Fruit fly (Drosophila melanogaster): ENCODE data around the gene AP-1sigma.

Gene AP-1sigma

dm6 chr3R:23942965-23943413 lies 15.5 kb upstream of the AP-1sigma start, which contains the start of gene Gdh (continued):
- TF ChIP-seq fkh (GFP tag; optimal IDR thresholded peaks at IDR 0.05) (no peak), Smox (GFP tag; optimal IDR thresholded peaks at IDR 0.05) (no peak), CG1621 (tag; optimal IDR thresholded peaks at IDR 0.05) (peak; percentile 11), CG6163 (GFP tag; IDR thresholded peaks at IDR 0.05) (peak; percentile 43; the same call in 2 of the 3 replicates), lz (GFP tag; optimal IDR thresholded peaks at IDR 0.05) (no peak), Eip78C (GFP tag) (peak; percentile 62), CG34406 (GFP tag; optimal IDR thresholded peaks at IDR 0.05) (no peak), dac (GFP tag; optimal IDR thresholded peaks at IDR 0.05) (no peak), Ets21C (GFP tag; optimal IDR thresholded peaks at IDR 0.05) (no peak), esn (GFP tag; optimal IDR thresholded peaks at IDR 0.05) (peak; percentile 29), CG8319 (GFP tag; optimal IDR thresholded peaks at IDR 0.05) (no peak), CG3032 (tag; optimal IDR thresholded peaks at IDR 0.05) (peak; percentile 13), pdm3 (GFP tag; optimal IDR thresholded peaks at IDR 0.05) (no peak), CG9139 (GFP tag; optimal IDR thresholded peaks at IDR 0.05) (no peak), cyc (GFP tag; optimal IDR thresholded peaks at IDR 0.05) (no peak), salr (GFP tag; optimal IDR thresholded peaks at IDR 0.05) (no peak), Lpt (GFP tag; optimal IDR thresholded peaks at IDR 0.05) (no peak), net (GFP tag; optimal IDR thresholded peaks at IDR 0.05) (peak; percentile 45), Eip93F (GFP tag; optimal IDR thresholded peaks at IDR 0.05) (no peak), Blimp-1 (GFP tag; optimal IDR thresholded peaks at IDR 0.05) (no peak), CG16779 (tag; optimal IDR thresholded peaks at IDR 0.05) (peak; percentile 40), Sox102F (GFP tag; optimal IDR thresholded peaks at IDR 0.05) (peak; percentile 31), dsx (GFP tag; optimal IDR thresholded peaks at IDR 0.05; ENCODE audit: poor library complexity, severe bottlenecking) (peak; percentile 15)

dm6 chr3R:23943843-23944356 lies 14.6 kb upstream of the AP-1sigma start:
- TF ChIP-seq CG16779 (tag; optimal IDR thresholded peaks at IDR 0.05) (no peak), CG6163 (GFP tag; IDR thresholded peaks at IDR 0.05) (no peak), CG34406 (GFP tag; optimal IDR thresholded peaks at IDR 0.05) (no peak), CG10631 (GFP tag; optimal IDR thresholded peaks at IDR 0.05) (no peak), Hr38 (GFP tag; optimal IDR thresholded peaks at IDR 0.05) (no peak), Blimp-1 (GFP tag; optimal IDR thresholded peaks at IDR 0.05) (no peak), eg (GFP tag; IDR thresholded peaks at IDR 0.05) (no peak), Ets96B (tag; optimal IDR thresholded peaks at IDR 0.05) (no peak), CG11762 (GFP tag; optimal IDR thresholded peaks at IDR 0.05; ENCODE audit: insufficient read depth) (no peak), Hr39 (GFP tag; optimal IDR thresholded peaks at IDR 0.05) (no peak), cyc (GFP tag; optimal IDR thresholded peaks at IDR 0.05) (no peak), Sox15 (GFP tag; optimal IDR thresholded peaks at IDR 0.05) (no peak)

DNA sequence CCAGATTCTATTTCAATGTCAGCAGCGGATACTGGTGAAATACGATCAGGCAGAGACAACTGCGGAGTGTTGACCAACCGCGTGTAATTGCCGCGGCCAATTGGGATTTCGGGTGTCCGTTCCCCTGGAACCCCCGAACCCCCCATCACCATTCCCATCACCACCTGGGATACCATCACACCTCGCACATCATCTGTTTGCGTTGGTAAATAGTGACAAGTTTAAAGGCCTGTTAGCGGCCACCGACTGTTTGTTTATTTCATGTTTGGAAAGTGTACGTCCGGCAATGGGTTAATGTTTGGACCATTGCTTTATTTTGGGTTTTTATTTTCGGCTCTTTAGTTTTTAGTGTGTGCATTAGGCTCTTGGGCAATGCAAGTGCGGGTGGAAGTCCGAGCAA lies 11.4 kb upstream of the AP-1sigma start:
- TF ChIP-seq fkh (GFP tag; optimal IDR thresholded peaks at IDR 0.05) (peak; percentile 88), CG10631 (GFP tag; optimal IDR thresholded peaks at IDR 0.05) (no peak)

DNA sequence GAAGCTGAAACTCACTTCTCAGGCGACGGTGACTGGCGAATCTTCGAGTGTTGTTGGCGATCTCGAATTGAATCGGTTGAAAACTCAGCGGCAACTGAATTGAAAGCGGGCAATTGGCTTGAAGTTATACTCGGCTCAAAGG lies 10.3 kb upstream of the AP-1sigma start, which contains the start of gene CG12268:
TSS of gene CG12268 (minus strand) at position 101 of the 142 bp plus-strand sequence.
- TF ChIP-seq Hr39 (GFP tag; optimal IDR thresholded peaks at IDR 0.05) (no peak), CG6808 (GFP tag; optimal IDR thresholded peaks at IDR 0.05) (no peak), CG11294 (GFP tag; IDR thresholded peaks at IDR 0.05) (no peak), Hr4 (GFP tag; optimal IDR thresholded peaks at IDR 0.05) (no peak), CG3919 (GFP tag; optimal IDR thresholded peaks at IDR 0.05) (no peak), CG34406 (GFP tag; optimal IDR thresholded peaks at IDR 0.05) (no peak), CG8119 (GFP tag; IDR thresholded peaks at IDR 0.05) (no peak), vri (GFP tag; optimal IDR thresholded peaks at IDR 0.05) (no peak), achi (GFP tag; optimal IDR thresholded peaks at IDR 0.05) (no peak), Sox14 (GFP tag; optimal IDR thresholded peaks at IDR 0.05) (no peak), OdsH (GFP tag; optimal IDR thresholded peaks at IDR 0.05) (no peak), CG11762 (GFP tag; optimal IDR thresholded peaks at IDR 0.05; ENCODE audit: insufficient read depth) (no peak), Gug (GFP tag; IDR thresholded peaks at IDR 0.05) (no peak), CG6163 (GFP tag; IDR thresholded peaks at IDR 0.05) (no peak), esn (GFP tag; optimal IDR thresholded peaks at IDR 0.05) (no peak), CG1621 (tag; optimal IDR thresholded peaks at IDR 0.05) (no peak), CG9139 (GFP tag; optimal IDR thresholded peaks at IDR 0.05) (no peak), CG6792 (GFP tag; optimal IDR thresholded peaks at IDR 0.05) (no peak)

Data from whole organism, prepupa.